Fruit fly (Drosophila melanogaster) whole organism, larva: Measurements from ENCODE around the gene CG14736.

Experiments used
- noc ChIP-seq: fragments of 200-800 bp; sonication (Bioruptor generic); optimal IDR thresholded peaks from 3 replicates; lab custom pipeline; 2019; ENCODE audit warnings: missing biosample characterization, mild to moderate bottlenecking, missing genetic modification characterization, moderate library complexity

Gene CG14736

dm6 chr3R:12040228-12040627, at the start of gene CG14736:
TSS of gene CG14736 (plus strand) at chr3R:12040528.
- no peak for TF ChIP-seq noc

- TF ChIP-seq noc, result no peak
Measured at dm6 chr3R:11991538-11992164, 48.7 kb upstream of the CG14736 start.

- no peak for TF ChIP-seq noc
Measured at dm6 chr3R:11992934-11993670, 47.2 kb upstream of the CG14736 start, which contains the start of gene mfas. TSS of gene mfas (minus strand) at chr3R:11993315.

dm6 chr3R:11998130-11998529, 42.2 kb upstream of the CG14736 start:
- no peak for TF ChIP-seq noc

- no peak for TF ChIP-seq noc
Measured at dm6 chr3R:11999074-11999473, 41.3 kb upstream of the CG14736 start, which contains the start of gene Ect3. TSS of gene Ect3 (plus strand) at chr3R:11999278.

- TF ChIP-seq noc, result no peak
Measured at dm6 chr3R:12005417-12005816, 34.9 kb upstream of the CG14736 start, which contains the start of gene Tk. TSS of gene Tk (minus strand) at chr3R:12005473.

dm6 chr3R:12006417-12006816, 33.9 kb upstream of the CG14736 start:
- no peak for TF ChIP-seq noc

dm6 chr3R:12010202-12010824, 30.0 kb upstream of the CG14736 start, which contains the start of the genes KLHL18 and GCC185:
TSS of gene KLHL18 (minus strand) at chr3R:12010434.
TSS of gene GCC185 (plus strand) at chr3R:12010772.
- TF ChIP-seq noc, result peak; percentile 83

- TF ChIP-seq noc, result no peak
Measured at dm6 chr3R:12016828-12017280, 23.5 kb upstream of the CG14736 start, which contains the start of the genes DCAF12 and Spt3. TSS of gene DCAF12 (minus strand) at chr3R:12017031. TSS of gene Spt3 (plus strand) at chr3R:12017156.

dm6 chr3R:12020987-12021386, 19.3 kb upstream of the CG14736 start:
- TF ChIP-seq noc, result no peak

- no peak for TF ChIP-seq noc
Measured at dm6 chr3R:12031657-12032056, 8.7 kb upstream of the CG14736 start, which contains the start of the genes CG31358, CG42504 and CG42505. TSS of gene CG31358 (minus strand) at chr3R:12031757. TSS of gene CG42504 (minus strand) at chr3R:12031757. TSS of gene CG42505 (minus strand) at chr3R:12031757.

- no peak for TF ChIP-seq noc
Measured at dm6 chr3R:12032842-12033241, 7.5 kb upstream of the CG14736 start, which contains the start of gene ssp5. TSS of gene ssp5 (plus strand) at chr3R:12033142.

dm6 chr3R:12049113-12049512, 8.8 kb downstream of the CG14736 start, which contains the start of gene CG14739:
TSS of gene CG14739 (minus strand) at chr3R:12049213.
- no peak for TF ChIP-seq noc

dm6 chr3R:12062844-12063243, 22.5 kb downstream of the CG14736 start, which contains the start of gene CG14740:
TSS of gene CG14740 (minus strand) at chr3R:12062944.
- no peak for TF ChIP-seq noc

dm6 chr3R:12078961-12079360, 38.6 kb downstream of the CG14736 start:
- peak; percentile 47 for TF ChIP-seq noc

dm6 chr3R:12080370-12080968, 40.1 kb downstream of the CG14736 start:
- no peak for TF ChIP-seq noc
